Worm (Caenorhabditis elegans): ENCODE measurements around the gene best-5.

DNA sequence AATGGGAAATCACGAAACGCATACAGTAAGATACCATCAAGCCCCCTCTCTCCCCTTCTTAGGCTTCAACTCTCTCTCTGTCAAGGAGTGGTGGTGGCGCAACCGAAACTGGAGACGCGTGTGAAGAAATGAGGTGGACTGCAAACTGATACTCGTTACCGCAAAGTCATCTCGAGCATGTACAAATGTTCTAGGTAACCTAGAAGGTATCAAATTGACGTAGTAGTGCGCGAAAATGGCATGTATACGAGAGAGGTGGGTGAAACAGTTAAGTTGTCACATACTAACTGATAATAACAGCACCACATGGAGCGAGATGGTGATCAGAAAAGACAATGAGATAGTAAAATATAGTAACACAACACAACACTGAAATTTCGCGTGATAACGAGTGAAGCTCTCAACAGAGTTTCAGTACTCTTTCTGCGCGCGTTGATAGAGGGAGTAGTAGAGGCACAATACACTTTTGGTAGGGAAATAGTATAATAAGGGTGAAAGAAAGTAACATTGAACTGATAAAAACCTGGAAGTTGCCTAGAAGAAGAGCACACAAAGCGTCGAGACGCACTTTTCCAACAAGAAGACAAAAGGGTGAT, 51.8 kb downstream of the best-5 start:
- TF ChIP-seq lin-14 (GFP tag; optimal IDR thresholded peaks at IDR 0.05), result peak; percentile 20
- TF ChIP-seq ztf-11 (tag; optimal IDR thresholded peaks at IDR 0.05), result no peak
- TF ChIP-seq nhr-71 (tag; optimal IDR thresholded peaks at IDR 0.05), result no peak
- no peak for TF ChIP-seq pag-3 (tag; optimal IDR thresholded peaks at IDR 0.05; ENCODE audit: borderline replicate concordance, insufficient read depth)

Measured in whole organism, L1 larva.